Worm (Caenorhabditis elegans) whole organism, L4 larva: ENCODE measurements around the gene cka-2.
"Not testable (repeated sequence)": the region's sequence is repeated elsewhere in the genome, so short reads cannot be mapped to it uniquely, and the experiment has no call there.

Source experiments
- ceh-82 ChIP-seq: sonication (generic microtip); optimal IDR thresholded peaks from 2 replicates; lab custom pipeline; 2017; ENCODE audit warnings: missing biosample characterization, missing genetic modification characterization
- dve-1 ChIP-seq: sonication (generic microtip); optimal IDR thresholded peaks from 2 replicates; lab custom pipeline; 2017; ENCODE audit warnings: antibody characterized with exemption, mild to moderate bottlenecking, missing genetic modification characterization, missing compliant biosample characterization; ENCODE audit not compliant: insufficient read depth
- hif-1 ChIP-seq, 2 experiments: sonication (generic microtip); optimal IDR thresholded peaks; 2 replicates each; lab custom pipeline; 2016 to 2017; ENCODE audit warnings: missing compliant biosample characterization in 2 of 2, missing genetic modification characterization in 2 of 2, missing genetic modification reagents in 2 of 2, missing genotype in 2 of 2, mild to moderate bottlenecking in 1 of 2
- mep-1 ChIP-seq: fragments of 150-350 bp; sonication (generic microtip); optimal IDR thresholded peaks from 3 replicates; lab custom pipeline; 2014; ENCODE audit warnings: missing biosample characterization, missing genetic modification characterization
- spr-1 ChIP-seq: sonication (generic microtip); optimal IDR thresholded peaks from 2 replicates; lab custom pipeline; 2016; ENCODE audit warnings: mild to moderate bottlenecking, missing genetic modification characterization, missing compliant biosample characterization

- TF ChIP-seq dve-1 (tag; lab: Kevin White, UChicago); ceh-82 (tag; lab: Kevin White, UChicago); spr-1 (tag; lab: Kevin White, UChicago); mep-1 (tag; lab: Kevin White, UChicago); hif-1 (tag; optimal IDR thresholded peaks at IDR 0.05; lab: Kevin White, UChicago): not testable (repeated sequence)
Observed at ce11 chrX:4335950-4336349, 50.0 kb downstream of the cka-2 start, which contains the start of gene cst-2.
